Worm (Caenorhabditis elegans): ENCODE measurements around the gene him-6.
A peak's percentile ranks its signal among the peaks of the same experiment; 100 is the strongest.

Gene him-6

DNA sequence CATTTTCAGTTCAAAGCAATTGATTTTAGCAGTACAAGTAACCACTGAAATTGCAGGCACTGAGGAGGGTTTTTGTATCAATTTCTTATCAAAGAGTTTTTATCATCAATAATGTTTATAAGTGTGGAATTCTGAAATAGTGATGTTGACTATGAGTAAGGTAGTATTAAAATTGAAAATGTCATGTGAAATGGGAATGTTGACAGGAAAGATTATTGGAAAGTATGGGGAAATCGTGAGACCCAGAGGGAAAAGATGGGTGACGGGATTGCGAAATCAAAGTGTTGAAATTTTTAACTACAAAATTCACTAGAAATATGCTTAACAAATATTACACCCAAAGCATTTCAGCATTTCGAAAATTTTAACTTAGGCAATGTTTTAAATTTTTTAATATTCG lies 36.6 kb downstream of the him-6 start, which contains the start of gene F53B2.8 (continued):
- TF ChIP-seq efl-1 (optimal IDR thresholded peaks at IDR 0.05), result peak in 1 of 2 experiments; percentile 38
- TF ChIP-seq efl-1 (GFP tag; optimal IDR thresholded peaks at IDR 0.05 in 1 of 2), result peak; percentile 28 to 94
- TF ChIP-seq lin-35 (GFP tag; optimal IDR thresholded peaks at IDR 0.05), result peak in 1 of 2 experiments; percentile 59

DNA sequence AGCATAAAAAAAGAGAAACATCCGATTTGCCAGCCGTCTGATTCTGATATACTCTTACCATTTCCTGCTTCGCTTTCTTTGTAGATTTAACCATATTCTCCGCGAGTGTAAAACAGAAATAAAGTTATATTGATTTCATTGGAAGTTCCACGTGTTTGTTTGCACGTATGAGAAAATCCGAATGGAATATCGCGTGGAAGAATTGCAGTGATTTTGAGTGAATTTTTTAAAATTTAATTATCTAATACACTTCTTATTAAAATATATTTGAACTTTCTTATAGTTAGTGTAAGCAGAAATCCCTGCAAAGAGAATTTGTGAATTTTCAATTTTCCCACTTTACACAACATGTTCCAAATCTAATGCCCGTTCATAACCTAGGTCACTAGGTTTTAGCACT lies 40.5 kb downstream of the him-6 start, which contains the start of gene F53B2.5:
TSS of gene F53B2.5 (minus strand) at position 101 of the 400 bp plus-strand sequence.
- TF ChIP-seq nhr-19 (GFP tag; conservative IDR thresholded peaks at IDR 0.05) (no peak), lin-35 (GFP tag; optimal IDR thresholded peaks at IDR 0.05) (no peak), fos-1 (tag; optimal IDR thresholded peaks at IDR 0.05) (no peak), nhr-20 (tag; optimal IDR thresholded peaks at IDR 0.05) (no peak), sup-37 (GFP tag; optimal IDR thresholded peaks at IDR 0.05) (no peak), nhr-85 (tag) (peak; percentile 11), ceh-88 (GFP tag; IDR thresholded peaks at IDR 0.05) (no peak)

DNA sequence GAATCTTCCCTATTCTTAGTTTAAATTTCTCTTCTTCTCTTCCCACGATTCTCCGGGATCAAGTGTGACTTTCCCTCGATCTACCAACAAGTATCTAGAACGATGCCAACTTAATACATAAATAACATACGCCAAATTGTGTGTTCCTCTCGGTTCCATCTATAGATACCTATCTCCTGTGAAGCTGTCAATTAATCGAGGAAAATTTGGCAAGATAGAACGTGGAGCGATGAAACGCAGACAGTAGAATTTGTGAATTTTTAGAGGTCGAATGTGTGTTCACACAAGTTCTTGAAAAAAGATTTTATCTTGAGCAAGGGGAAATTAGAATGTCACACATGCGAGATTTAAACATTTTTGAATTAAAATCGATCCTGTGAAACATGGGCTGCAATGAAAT lies 40.9 kb downstream of the him-6 start:
- no peak for TF ChIP-seq hpl-2 (GFP tag; optimal IDR thresholded peaks at IDR 0.05)
- no peak for TF ChIP-seq ets-5 (GFP tag; IDR thresholded peaks at IDR 0.05)
- TF ChIP-seq snpc-4 (tag; optimal IDR thresholded peaks at IDR 0.05), result no peak
- TF ChIP-seq lin-14 (GFP tag; optimal IDR thresholded peaks at IDR 0.05), result peak; percentile 1
- TF ChIP-seq sox-4 (tag; optimal IDR thresholded peaks at IDR 0.05), result no peak
- TF ChIP-seq nhr-85 (tag), result no peak
- TF ChIP-seq fkh-4 (tag; optimal IDR thresholded peaks at IDR 0.05; ENCODE audit: borderline replicate concordance), result no peak
- no peak for TF ChIP-seq efl-1 (optimal IDR thresholded peaks at IDR 0.05)
- peak in 1 of 2 experiments; percentile 66 for TF ChIP-seq efl-1 (GFP tag; optimal IDR thresholded peaks at IDR 0.05 in 1 of 2)

DNA sequence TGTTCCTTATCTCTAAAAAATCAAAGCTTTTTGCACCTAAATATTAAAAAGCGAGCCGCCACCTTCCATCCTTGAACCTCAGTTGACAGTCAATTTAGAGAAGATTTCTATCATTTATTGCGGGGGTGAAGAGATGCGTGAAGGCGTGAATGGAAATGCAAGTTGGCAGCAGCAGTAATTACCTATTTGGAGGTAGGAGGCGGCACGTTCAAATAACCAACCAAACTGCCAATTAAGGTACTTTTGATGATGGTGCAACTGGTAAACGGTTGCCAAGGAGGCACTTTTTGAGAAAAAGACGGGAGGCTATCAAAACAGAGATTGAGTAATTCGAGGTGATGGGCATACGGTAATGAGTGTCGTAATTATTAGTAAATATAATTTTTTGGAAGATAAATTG lies 45.8 kb downstream of the him-6 start:
- TF ChIP-seq elt-3 (tag; optimal IDR thresholded peaks at IDR 0.05) (no peak), nhr-20 (tag; optimal IDR thresholded peaks at IDR 0.05) (no peak), egl-27 (tag; optimal IDR thresholded peaks at IDR 0.05) (no peak), mdl-1 (tag; optimal IDR thresholded peaks at IDR 0.05) (no peak), nhr-71 (tag; optimal IDR thresholded peaks at IDR 0.05) (no peak), elt-2 (tag; optimal IDR thresholded peaks at IDR 0.05) (no peak), lir-3 (tag; optimal IDR thresholded peaks at IDR 0.05; ENCODE audit: poor library complexity) (no peak), C04F5.9 (tag; optimal IDR thresholded peaks at IDR 0.05) (no peak), pag-3 (tag; optimal IDR thresholded peaks at IDR 0.05; ENCODE audit: borderline replicate concordance, insufficient read depth) (no peak), snu-23 (GFP tag; optimal IDR thresholded peaks at IDR 0.05) (no peak), unc-98 (GFP tag; IDR thresholded peaks at IDR 0.05) (no peak), snpc-4 (tag; optimal IDR thresholded peaks at IDR 0.05) (no peak)

DNA sequence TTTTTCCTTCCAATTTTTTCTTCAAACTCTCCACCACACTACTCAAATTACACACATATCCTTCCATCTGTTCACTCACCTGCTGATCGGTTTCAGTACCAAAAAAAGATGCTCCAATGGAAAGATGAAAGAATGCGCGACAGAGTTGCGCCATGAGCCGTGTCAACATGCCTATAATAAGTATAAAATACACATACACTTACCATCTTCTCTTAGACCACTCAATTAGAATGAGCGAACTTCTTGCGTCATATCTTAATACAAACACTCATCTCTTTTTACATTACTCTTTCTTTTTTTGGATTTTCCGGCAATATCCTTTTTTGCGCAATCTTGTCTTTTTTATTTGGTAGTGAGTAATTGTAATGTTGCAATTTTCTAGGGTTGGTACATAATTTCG lies 47.1 kb downstream of the him-6 start:
- no peak for TF ChIP-seq unc-130 (tag; optimal IDR thresholded peaks at IDR 0.05)
- TF ChIP-seq unc-98 (GFP tag; IDR thresholded peaks at IDR 0.05), result no peak
- no peak for TF ChIP-seq lin-35 (GFP tag; optimal IDR thresholded peaks at IDR 0.05)
- TF ChIP-seq mab-9 (GFP tag; IDR thresholded peaks at IDR 0.05), result no peak
- no peak for TF ChIP-seq snpc-4 (tag; optimal IDR thresholded peaks at IDR 0.05)
- no peak for TF ChIP-seq nhr-237 (tag; optimal IDR thresholded peaks at IDR 0.05)
- no peak for TF ChIP-seq nhr-76 (tag; optimal IDR thresholded peaks at IDR 0.05)
- no peak for TF ChIP-seq ceh-8 (GFP tag; optimal IDR thresholded peaks at IDR 0.05)
- no peak for TF ChIP-seq fos-1 (tag; optimal IDR thresholded peaks at IDR 0.05)

DNA sequence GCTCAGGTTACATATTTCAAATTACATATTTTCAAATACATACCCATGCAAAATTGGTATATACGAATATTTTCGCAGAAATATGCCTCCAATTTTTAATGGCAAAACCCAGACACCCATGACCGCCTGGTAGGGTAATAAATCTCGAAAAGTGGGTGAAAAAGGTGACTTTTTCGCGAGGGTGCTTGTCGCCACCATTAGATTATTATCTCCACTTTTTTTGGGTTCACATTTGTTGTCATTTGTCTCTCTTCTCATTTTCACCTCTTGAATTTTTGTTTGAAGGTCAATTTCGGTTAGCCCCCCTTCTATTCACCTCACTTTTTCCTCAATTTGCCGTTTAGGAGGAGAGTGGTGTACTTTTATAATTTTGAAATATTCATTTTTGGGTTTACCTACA lies 49.7 kb downstream of the him-6 start:
- TF ChIP-seq lin-14 (GFP tag; optimal IDR thresholded peaks at IDR 0.05) (peak; percentile 13), snu-23 (GFP tag; optimal IDR thresholded peaks at IDR 0.05) (no peak), nhr-85 (tag) (peak; percentile 84), blmp-1 (tag; optimal IDR thresholded peaks at IDR 0.05) (peak; percentile 13)

Measured in whole organism, L1 larva.